Fruit fly (Drosophila melanogaster): ENCODE measurements around the gene CG11634.

- TF ChIP-seq CG33017 (tag; optimal IDR thresholded peaks at IDR 0.05) = no peak
- no peak for TF ChIP-seq kay (GFP tag; ENCODE audit: borderline replicate concordance)
- no peak for TF ChIP-seq ovo (GFP tag; optimal IDR thresholded peaks at IDR 0.05)
- no peak for TF ChIP-seq tj (GFP tag; optimal IDR thresholded peaks at IDR 0.05)
- TF ChIP-seq Clk (GFP tag; optimal IDR thresholded peaks at IDR 0.05) = no peak
- no peak for TF ChIP-seq CG7101 (tag; optimal IDR thresholded peaks at IDR 0.05)
- TF ChIP-seq CG12768 (GFP tag; optimal IDR thresholded peaks at IDR 0.05) = no peak
- TF ChIP-seq toe (GFP tag; optimal IDR thresholded peaks at IDR 0.05) = no peak
- no peak for TF ChIP-seq CG5204 (GFP tag; optimal IDR thresholded peaks at IDR 0.05)
Observed at dm6 chr2L:21866362-21866761, 49.7 kb upstream of the CG11634 start.
